Worm (Caenorhabditis elegans): ENCODE measurements around the gene sdhb-1.
A peak's percentile ranks its signal among the peaks of the same experiment; 100 is the strongest.

Gene sdhb-1

ce11 chrII:9315692-9316091 lies 36.8 kb downstream of the sdhb-1 start:
- TF ChIP-seq tbx-8 (GFP tag; optimal IDR thresholded peaks at IDR 0.05): no peak
- TF ChIP-seq unc-62 (GFP tag; optimal IDR thresholded peaks at IDR 0.05): peak; percentile 91
- no peak for TF ChIP-seq sem-2 (GFP tag; optimal IDR thresholded peaks at IDR 0.05)
- TF ChIP-seq ztf-11 (tag; optimal IDR thresholded peaks at IDR 0.05): no peak
- TF ChIP-seq ceh-43 (GFP tag; optimal IDR thresholded peaks at IDR 0.05): no peak
- TF ChIP-seq lin-13 (tag; optimal IDR thresholded peaks at IDR 0.05): no peak
- TF ChIP-seq lin-32 (GFP tag; optimal IDR thresholded peaks at IDR 0.05): no peak
- no peak for TF ChIP-seq elt-1 (tag; optimal IDR thresholded peaks at IDR 0.05; ENCODE audit: borderline replicate concordance, insufficient read depth)
- no peak for TF ChIP-seq cnd-1 (tag; optimal IDR thresholded peaks at IDR 0.05)
- TF ChIP-seq mls-2 (tag; optimal IDR thresholded peaks at IDR 0.05): no peak
- TF ChIP-seq ces-1 (GFP tag; optimal IDR thresholded peaks at IDR 0.05): peak; percentile 57

- TF ChIP-seq blmp-1 (tag; optimal IDR thresholded peaks at IDR 0.05): no peak
Observed at ce11 chrII:9314733-9315132, 37.8 kb downstream of the sdhb-1 start.

ce11 chrII:9313335-9313734 lies 39.2 kb downstream of the sdhb-1 start:
- TF ChIP-seq pha-4 (tag; optimal IDR thresholded peaks at IDR 0.05) (no peak), sem-2 (GFP tag; optimal IDR thresholded peaks at IDR 0.05) (no peak), hlh-1 (tag; optimal IDR thresholded peaks at IDR 0.05) (no peak), drap-1 (GFP tag; optimal IDR thresholded peaks at IDR 0.05) (no peak), unc-120 (tag; optimal IDR thresholded peaks at IDR 0.05; ENCODE audit: poor library complexity, severe bottlenecking) (no peak), mls-2 (tag; optimal IDR thresholded peaks at IDR 0.05) (peak; percentile 1), nhr-2 (tag; optimal IDR thresholded peaks at IDR 0.05) (no peak), unc-62 (GFP tag; optimal IDR thresholded peaks at IDR 0.05) (no peak), elt-1 (tag; optimal IDR thresholded peaks at IDR 0.05; ENCODE audit: borderline replicate concordance, insufficient read depth) (no peak), M03D4.4 (tag; optimal IDR thresholded peaks at IDR 0.05) (no peak), snpc-4 (tag; optimal IDR thresholded peaks at IDR 0.05) (no peak), flh-1 (GFP tag; optimal IDR thresholded peaks at IDR 0.05) (no peak), nhr-12 (tag; optimal IDR thresholded peaks at IDR 0.05) (no peak), bed-3 (GFP tag; optimal IDR thresholded peaks at IDR 0.05) (no peak), unc-39 (tag; optimal IDR thresholded peaks at IDR 0.05) (no peak), nhr-76 (tag; optimal IDR thresholded peaks at IDR 0.05) (no peak), ces-1 (GFP tag; optimal IDR thresholded peaks at IDR 0.05) (peak; percentile 50)

- TF ChIP-seq ces-1 (GFP tag; optimal IDR thresholded peaks at IDR 0.05) (peak; percentile 98), unc-62 (GFP tag; optimal IDR thresholded peaks at IDR 0.05) (peak; percentile 25), ceh-43 (GFP tag; optimal IDR thresholded peaks at IDR 0.05) (no peak)
Observed at ce11 chrII:9311702-9312101, 40.8 kb downstream of the sdhb-1 start.

- TF ChIP-seq ceh-43 (GFP tag; optimal IDR thresholded peaks at IDR 0.05) (no peak), ces-1 (GFP tag; optimal IDR thresholded peaks at IDR 0.05) (peak; percentile 90)
Observed at ce11 chrII:9310794-9311193, 41.7 kb downstream of the sdhb-1 start.

ce11 chrII:9310204-9310603 lies 42.3 kb downstream of the sdhb-1 start, which contains the start of gene cam-1:
Gene cam-1, minus strand, starts transcription at chrII:9310304.
- TF ChIP-seq nhr-237 (tag; optimal IDR thresholded peaks at IDR 0.05) (no peak), mls-2 (tag; optimal IDR thresholded peaks at IDR 0.05) (no peak)

- TF ChIP-seq zip-8 (tag; optimal IDR thresholded peaks at IDR 0.05) (peak; percentile 2), tbx-8 (GFP tag; optimal IDR thresholded peaks at IDR 0.05) (peak; percentile 50), nhr-12 (tag; optimal IDR thresholded peaks at IDR 0.05) (no peak), ztf-11 (tag; optimal IDR thresholded peaks at IDR 0.05) (peak; percentile 61), lin-13 (tag; optimal IDR thresholded peaks at IDR 0.05) (peak; percentile 39), lsy-2 (tag; optimal IDR thresholded peaks at IDR 0.05) (no peak), unc-120 (tag; optimal IDR thresholded peaks at IDR 0.05; ENCODE audit: poor library complexity, severe bottlenecking) (peak; percentile 26), ces-1 (GFP tag; optimal IDR thresholded peaks at IDR 0.05) (peak; percentile 33), nhr-237 (tag; optimal IDR thresholded peaks at IDR 0.05) (no peak), elt-1 (tag; optimal IDR thresholded peaks at IDR 0.05; ENCODE audit: borderline replicate concordance, insufficient read depth) (no peak), nhr-2 (tag; optimal IDR thresholded peaks at IDR 0.05) (peak; percentile 96), mls-2 (tag; optimal IDR thresholded peaks at IDR 0.05) (peak; percentile 9), nhr-76 (tag; optimal IDR thresholded peaks at IDR 0.05) (no peak), ceh-39 (tag; optimal IDR thresholded peaks at IDR 0.05) (peak; percentile 11), unc-62 (GFP tag; optimal IDR thresholded peaks at IDR 0.05) (peak; percentile 98), hlh-1 (tag; optimal IDR thresholded peaks at IDR 0.05) (peak; percentile 67), M03D4.4 (tag; optimal IDR thresholded peaks at IDR 0.05) (peak; percentile 50), cnd-1 (tag; optimal IDR thresholded peaks at IDR 0.05) (peak; percentile 69), sem-2 (GFP tag; optimal IDR thresholded peaks at IDR 0.05) (peak; percentile 20), ceh-43 (GFP tag; optimal IDR thresholded peaks at IDR 0.05) (peak; percentile 26), mab-5 (tag; optimal IDR thresholded peaks at IDR 0.05) (peak; percentile 57), sptf-1 (tag; optimal IDR thresholded peaks at IDR 0.05) (peak; percentile 69)
Observed at ce11 chrII:9308614-9309046, 43.9 kb downstream of the sdhb-1 start.
